Worm (Caenorhabditis elegans): ENCODE data around the gene H12C20.7.

Gene H12C20.7

DNA sequence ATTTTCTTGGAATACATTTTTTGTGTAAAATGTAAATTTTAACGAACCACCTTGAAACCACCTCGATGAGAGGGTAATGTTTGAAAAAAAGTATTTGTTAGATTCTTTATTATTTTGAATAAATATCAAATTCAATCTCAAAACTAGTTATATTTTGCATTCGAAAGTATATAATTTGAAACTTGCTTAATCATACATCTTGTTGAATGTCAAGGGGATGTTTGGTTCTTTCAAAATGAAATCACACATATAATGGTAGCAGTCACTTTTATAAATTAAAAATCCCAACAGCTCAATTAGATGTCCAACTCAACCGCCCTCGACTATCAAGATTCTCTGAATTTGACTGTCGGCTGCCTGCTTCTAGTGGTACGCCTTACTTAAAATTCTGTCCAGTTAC lies 8.2 kb downstream of the H12C20.7 start, which contains the start of gene srx-87:
TSS of gene srx-87 (plus strand) at position 301 of the 400 bp plus-strand sequence.
- TF ChIP-seq nhr-43 (tag; optimal IDR thresholded peaks at IDR 0.05; ENCODE audit: poor library complexity, severe bottlenecking) (no peak), mml-1 (tag; optimal IDR thresholded peaks at IDR 0.05) (no peak), mdl-1 (tag; optimal IDR thresholded peaks at IDR 0.05) (no peak), tbx-2 (tag; optimal IDR thresholded peaks at IDR 0.05) (no peak), nhr-67 (tag; optimal IDR thresholded peaks at IDR 0.05) (no peak), lsy-12 (tag; optimal IDR thresholded peaks at IDR 0.05) (no peak), lin-39 (tag; optimal IDR thresholded peaks at IDR 0.05) (no peak), pqm-1 (tag; optimal IDR thresholded peaks at IDR 0.05) (no peak), R02D3.7 (tag; optimal IDR thresholded peaks at IDR 0.05) (no peak), egl-5 (tag; optimal IDR thresholded peaks at IDR 0.05) (no peak), eor-1 (tag; optimal IDR thresholded peaks at IDR 0.05) (no peak), fkh-2 (tag; optimal IDR thresholded peaks at IDR 0.05) (no peak), egl-27 (tag; optimal IDR thresholded peaks at IDR 0.05) (no peak), sea-2 (GFP tag; optimal IDR thresholded peaks at IDR 0.05) (no peak)

DNA sequence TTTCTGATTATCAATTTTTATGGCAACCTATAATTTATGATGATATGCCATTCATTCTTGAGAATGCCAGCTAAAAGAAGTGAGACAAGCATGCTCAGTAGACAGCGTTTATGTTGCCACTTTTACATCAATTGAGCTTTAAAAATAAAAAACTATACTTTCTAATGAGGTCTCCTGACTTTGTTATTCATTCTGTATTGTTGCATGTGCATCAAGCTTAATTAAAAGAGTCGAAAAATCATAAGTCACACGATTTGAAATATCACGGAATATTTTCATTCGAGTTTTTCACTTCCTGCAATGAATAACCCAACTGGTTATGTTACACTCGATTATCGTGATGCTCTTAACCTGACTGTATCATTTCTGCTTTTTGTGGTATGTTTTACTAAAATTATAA lies 10.1 kb downstream of the H12C20.7 start, which contains the start of gene srx-86:
TSS of gene srx-86 (plus strand) at position 301 of the 400 bp plus-strand sequence.
- TF ChIP-seq unc-39 (tag; optimal IDR thresholded peaks at IDR 0.05) (no peak), nhr-43 (tag; optimal IDR thresholded peaks at IDR 0.05; ENCODE audit: poor library complexity, severe bottlenecking) (no peak), jun-1 (tag; optimal IDR thresholded peaks at IDR 0.05) (no peak), nhr-12 (tag; optimal IDR thresholded peaks at IDR 0.05) (no peak), elt-3 (tag; optimal IDR thresholded peaks at IDR 0.05) (no peak), zag-1 (tag; optimal IDR thresholded peaks at IDR 0.05) (no peak), elt-1 (tag; optimal IDR thresholded peaks at IDR 0.05) (no peak), ceh-16 (tag; optimal IDR thresholded peaks at IDR 0.05) (no peak)

- TF ChIP-seq ceh-16 (tag; optimal IDR thresholded peaks at IDR 0.05) (no peak), ceh-28 (tag; optimal IDR thresholded peaks at IDR 0.05) (no peak), nhr-23 (tag; optimal IDR thresholded peaks at IDR 0.05) (no peak), daf-12 (tag; optimal IDR thresholded peaks at IDR 0.05) (no peak), tbx-2 (tag; optimal IDR thresholded peaks at IDR 0.05) (no peak), nhr-77 (tag; optimal IDR thresholded peaks at IDR 0.05) (no peak), sea-2 (GFP tag; optimal IDR thresholded peaks at IDR 0.05) (no peak), elt-3 (tag; optimal IDR thresholded peaks at IDR 0.05) (no peak), unc-39 (tag; optimal IDR thresholded peaks at IDR 0.05) (no peak), snpc-4 (tag; optimal IDR thresholded peaks at IDR 0.05) (no peak), ztf-11 (tag; optimal IDR thresholded peaks at IDR 0.05) (no peak), lin-39 (tag; optimal IDR thresholded peaks at IDR 0.05) (no peak)
Measured at ce11 chrV:11554260-11554659, 18.5 kb downstream of the H12C20.7 start, which contains the start of gene duo-1. Gene duo-1, plus strand, starts transcription at chrV:11554630.

DNA sequence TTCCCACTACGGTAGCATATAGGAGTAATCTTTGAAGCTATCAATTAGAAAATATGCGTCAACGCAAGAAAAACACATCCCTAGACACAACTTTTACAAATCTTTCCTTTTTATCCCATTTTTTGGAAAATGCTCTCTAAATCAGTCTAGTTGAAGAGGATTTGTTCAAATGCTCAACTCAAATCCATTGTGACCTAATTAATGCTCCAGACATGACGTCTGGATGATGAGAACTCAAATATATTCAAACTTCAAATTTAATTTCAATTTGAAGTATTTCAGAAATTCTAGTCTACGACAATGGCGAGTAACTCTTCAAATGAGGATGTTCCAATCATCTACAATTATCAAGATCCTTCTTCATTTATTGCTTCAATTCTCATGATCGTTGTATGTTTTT lies 20.4 kb downstream of the H12C20.7 start, which contains the start of gene srx-85:
TSS of gene srx-85 (plus strand) at position 301 of the 400 bp plus-strand sequence.
- TF ChIP-seq jun-1 (tag; optimal IDR thresholded peaks at IDR 0.05), result no peak
- no peak for TF ChIP-seq R02D3.7 (tag; optimal IDR thresholded peaks at IDR 0.05)
- no peak for TF ChIP-seq skn-1 (tag; optimal IDR thresholded peaks at IDR 0.05)
- TF ChIP-seq nhr-43 (tag; optimal IDR thresholded peaks at IDR 0.05; ENCODE audit: poor library complexity, severe bottlenecking), result no peak
- TF ChIP-seq daf-12 (tag; optimal IDR thresholded peaks at IDR 0.05), result no peak
- no peak for TF ChIP-seq nhr-25 (tag; optimal IDR thresholded peaks at IDR 0.05)
- no peak for TF ChIP-seq lsy-12 (tag; optimal IDR thresholded peaks at IDR 0.05)
- no peak for TF ChIP-seq lin-15B (tag; optimal IDR thresholded peaks at IDR 0.05)
- TF ChIP-seq nhr-11 (tag; optimal IDR thresholded peaks at IDR 0.05), result no peak

ce11 chrV:11548914-11549406 lies 23.8 kb downstream of the H12C20.7 start, which contains the start of the genes F38B7.17 and F38B7.3:
Gene F38B7.17, minus strand, starts transcription at chrV:11548964.
Gene F38B7.3, plus strand, starts transcription at chrV:11549107.
- no peak for TF ChIP-seq unc-39 (tag; optimal IDR thresholded peaks at IDR 0.05)
- TF ChIP-seq mdl-1 (tag; optimal IDR thresholded peaks at IDR 0.05), result peak; percentile 75
- no peak for TF ChIP-seq elt-3 (tag; optimal IDR thresholded peaks at IDR 0.05)
- TF ChIP-seq fos-1 (tag; optimal IDR thresholded peaks at IDR 0.05), result no peak
- peak; percentile 2 for TF ChIP-seq egl-5 (tag; optimal IDR thresholded peaks at IDR 0.05)
- TF ChIP-seq lin-39 (tag; optimal IDR thresholded peaks at IDR 0.05), result peak; percentile 18
- no peak for TF ChIP-seq nhr-11 (tag; optimal IDR thresholded peaks at IDR 0.05)
- TF ChIP-seq lsy-12 (tag; optimal IDR thresholded peaks at IDR 0.05), result no peak
- TF ChIP-seq ceh-16 (tag; optimal IDR thresholded peaks at IDR 0.05), result no peak
- no peak for TF ChIP-seq mml-1 (tag; optimal IDR thresholded peaks at IDR 0.05)
- peak; percentile 1 for TF ChIP-seq skn-1 (tag; optimal IDR thresholded peaks at IDR 0.05)
- no peak for TF ChIP-seq lin-15B (tag; optimal IDR thresholded peaks at IDR 0.05)
- no peak for TF ChIP-seq tbx-2 (tag; optimal IDR thresholded peaks at IDR 0.05)
- TF ChIP-seq zag-1 (tag; optimal IDR thresholded peaks at IDR 0.05), result no peak
- TF ChIP-seq aly-2 (tag; optimal IDR thresholded peaks at IDR 0.05), result no peak
- no peak for TF ChIP-seq nhr-77 (tag; optimal IDR thresholded peaks at IDR 0.05)
- no peak for TF ChIP-seq ama-1 (optimal IDR thresholded peaks at IDR 0.05)
- peak; percentile 4 for TF ChIP-seq elt-1 (tag; optimal IDR thresholded peaks at IDR 0.05)
- no peak for TF ChIP-seq nhr-67 (tag; optimal IDR thresholded peaks at IDR 0.05)
- peak; percentile 6 for TF ChIP-seq snpc-4 (tag; optimal IDR thresholded peaks at IDR 0.05)
- no peak for TF ChIP-seq sea-2 (GFP tag; optimal IDR thresholded peaks at IDR 0.05)
- no peak for TF ChIP-seq ZK546.5 (tag; optimal IDR thresholded peaks at IDR 0.05)
- TF ChIP-seq nhr-25 (tag; optimal IDR thresholded peaks at IDR 0.05), result peak; percentile 89
- TF ChIP-seq nhr-23 (tag; optimal IDR thresholded peaks at IDR 0.05), result no peak
- no peak for TF ChIP-seq daf-12 (tag; optimal IDR thresholded peaks at IDR 0.05)
- peak; percentile 68 for TF ChIP-seq nfya-1 (tag; optimal IDR thresholded peaks at IDR 0.05; ENCODE audit: insufficient read depth)
- no peak for TF ChIP-seq eor-1 (tag; optimal IDR thresholded peaks at IDR 0.05)
- no peak for TF ChIP-seq R02D3.7 (tag; optimal IDR thresholded peaks at IDR 0.05)
- no peak for TF ChIP-seq hmg-11 (tag; optimal IDR thresholded peaks at IDR 0.05)
- TF ChIP-seq ceh-28 (tag; optimal IDR thresholded peaks at IDR 0.05), result no peak
- peak; percentile 82 for TF ChIP-seq pha-4 (tag; optimal IDR thresholded peaks at IDR 0.05)
- peak; percentile 79 for TF ChIP-seq elt-2 (tag; optimal IDR thresholded peaks at IDR 0.05)
